Fruit fly (Drosophila melanogaster): ENCODE results near the gene nod.

The nod gene

dm6 chrX:11633199-11633598 lies 52.6 kb downstream of the nod start:
- TF ChIP-seq CG6163 (GFP tag; IDR thresholded peaks at IDR 0.05) = peak; percentile 27; the same call in 1 of the 3 replicates
- TF ChIP-seq achi (GFP tag; optimal IDR thresholded peaks at IDR 0.05) = peak; percentile 20
- TF ChIP-seq Eip78C (GFP tag) = peak; percentile 69
- peak; percentile 8 for TF ChIP-seq CG32006 (GFP tag; optimal IDR thresholded peaks at IDR 0.05)
- peak; percentile 27 for TF ChIP-seq dsx (GFP tag; optimal IDR thresholded peaks at IDR 0.05; ENCODE audit: poor library complexity, severe bottlenecking)
- peak in 1 of 2 experiments; percentile 26 for TF ChIP-seq salr (GFP tag; optimal IDR thresholded peaks at IDR 0.05)
- peak; percentile 11 for TF ChIP-seq CG11762 (GFP tag; optimal IDR thresholded peaks at IDR 0.05; ENCODE audit: insufficient read depth)
- peak; percentile 55 for TF ChIP-seq CG10669 (GFP tag; optimal IDR thresholded peaks at IDR 0.05)
- peak; percentile 8 for TF ChIP-seq pdm3 (GFP tag; optimal IDR thresholded peaks at IDR 0.05)
- peak; percentile 40 for TF ChIP-seq OdsH (GFP tag; optimal IDR thresholded peaks at IDR 0.05)
- peak; percentile 56 for TF ChIP-seq CG3032 (tag; optimal IDR thresholded peaks at IDR 0.05)
- peak; percentile 10 for TF ChIP-seq fd59A (GFP tag; optimal IDR thresholded peaks at IDR 0.05)
- peak; percentile 52 for TF ChIP-seq Ets96B (tag; optimal IDR thresholded peaks at IDR 0.05)
- peak; percentile 19 for TF ChIP-seq CG3919 (GFP tag; optimal IDR thresholded peaks at IDR 0.05)
- peak; percentile 27 for TF ChIP-seq CG1621 (tag; optimal IDR thresholded peaks at IDR 0.05)
- peak; percentile 43 for TF ChIP-seq svp (GFP tag)
- peak; percentile 11 for TF ChIP-seq acj6 (GFP tag; optimal IDR thresholded peaks at IDR 0.05)
- peak; percentile 38 for TF ChIP-seq Met (GFP tag; optimal IDR thresholded peaks at IDR 0.05)
- peak; percentile 39 for TF ChIP-seq CG10631 (GFP tag; optimal IDR thresholded peaks at IDR 0.05)
- peak; percentile 30 for TF ChIP-seq Eip75B (GFP tag; optimal IDR thresholded peaks at IDR 0.05)

Measured in whole organism, prepupa.